Fruit fly (Drosophila melanogaster): ENCODE data around the gene rhea.

rhea gene

DNA sequence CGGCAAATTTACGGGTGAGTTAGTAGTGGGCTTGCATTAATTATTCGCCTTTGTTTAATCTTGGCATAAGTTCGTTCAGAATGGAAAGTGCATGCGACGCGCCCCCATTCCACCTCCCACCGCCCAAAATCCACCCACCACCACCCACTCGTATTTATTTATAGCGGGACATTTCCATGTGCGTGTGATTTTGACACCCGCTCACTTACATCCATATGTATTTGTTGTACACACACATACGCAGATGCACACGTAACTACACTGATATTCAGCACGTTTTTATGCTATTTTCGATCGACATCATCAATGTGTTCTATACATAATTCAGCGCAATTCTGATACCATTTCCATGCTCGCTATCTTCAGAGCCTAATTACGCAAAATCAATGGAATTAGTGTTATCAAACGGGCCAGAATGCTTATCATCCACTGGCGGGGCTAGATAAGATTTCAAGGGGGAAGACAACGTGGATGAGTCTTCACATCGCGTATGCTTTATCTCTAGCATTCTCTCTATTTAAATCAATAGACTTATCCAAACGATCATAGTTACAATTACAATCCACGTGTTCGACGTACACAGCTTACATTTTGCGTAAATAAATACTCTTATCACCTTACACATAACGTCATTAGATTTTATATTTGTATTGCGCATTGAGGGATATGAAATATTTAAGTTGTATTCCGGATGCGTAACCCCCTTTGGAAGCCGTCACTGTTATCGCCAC, 18.9 kb upstream of the rhea start (continued):
- TF ChIP-seq usp (GFP tag; optimal IDR thresholded peaks at IDR 0.05), result no peak
- TF ChIP-seq OdsH (GFP tag; optimal IDR thresholded peaks at IDR 0.05), result peak; percentile 63
- no peak for TF ChIP-seq Rel (GFP tag; optimal IDR thresholded peaks at IDR 0.05)
- TF ChIP-seq Rel (tag; optimal IDR thresholded peaks at IDR 0.05), result peak; percentile 72
- TF ChIP-seq CG32264 (GFP tag; optimal IDR thresholded peaks at IDR 0.05), result no peak
- no peak for TF ChIP-seq tai (GFP tag; optimal IDR thresholded peaks at IDR 0.05)
- TF ChIP-seq psq (GFP tag; optimal IDR thresholded peaks at IDR 0.05), result peak; percentile 13
- TF ChIP-seq CG9705 (GFP tag; optimal IDR thresholded peaks at IDR 0.05), result no peak
- TF ChIP-seq dmrt93B (GFP tag; optimal IDR thresholded peaks at IDR 0.05), result no peak

DNA sequence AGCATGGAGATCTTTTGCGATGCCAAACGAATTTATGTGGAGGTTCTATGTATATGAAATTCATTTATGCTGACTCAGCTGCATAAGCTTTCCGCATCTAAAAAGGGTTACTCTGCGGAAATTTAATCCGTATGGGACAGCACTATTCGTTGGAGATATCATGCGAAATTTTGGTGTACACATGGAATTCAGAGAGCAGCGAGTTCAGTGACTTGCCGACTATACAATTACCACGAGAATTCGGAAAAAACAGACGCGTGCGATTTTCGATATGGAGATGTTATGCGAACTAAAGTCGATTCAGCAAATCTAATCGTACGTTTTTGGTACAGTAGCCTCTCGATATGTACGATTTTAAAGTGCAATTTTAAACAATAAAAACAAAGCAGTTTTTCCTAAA, 17.0 kb upstream of the rhea start:
- TF ChIP-seq ey (GFP tag; optimal IDR thresholded peaks at IDR 0.05) (no peak), Rel (GFP tag; optimal IDR thresholded peaks at IDR 0.05) (no peak), Rel (tag; optimal IDR thresholded peaks at IDR 0.05) (no peak), br (GFP tag; optimal IDR thresholded peaks at IDR 0.05) (no peak)

DNA sequence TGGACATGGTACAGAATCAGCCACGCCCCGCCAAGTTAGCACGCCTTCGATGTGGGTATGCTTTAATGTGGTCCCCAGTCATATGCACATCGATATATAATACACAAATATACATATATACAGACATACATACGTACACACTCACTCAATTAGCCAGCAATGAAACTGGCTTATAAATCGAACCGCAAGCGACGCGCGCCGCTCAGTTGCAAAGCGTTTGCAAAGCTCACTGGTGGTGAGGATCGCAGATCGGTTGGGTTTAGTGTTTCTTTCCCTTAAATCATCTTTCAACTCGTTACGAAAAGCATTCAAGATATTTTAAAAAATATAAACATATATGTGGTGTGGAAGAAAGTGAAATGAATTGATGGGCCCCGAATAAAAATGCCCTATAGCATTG, 16.3 kb upstream of the rhea start:
- no peak for TF ChIP-seq foxo (GFP tag; optimal IDR thresholded peaks at IDR 0.05)
- peak; percentile 25 for TF ChIP-seq ey (GFP tag; optimal IDR thresholded peaks at IDR 0.05)
- TF ChIP-seq Abd-B (GFP tag; optimal IDR thresholded peaks at IDR 0.05), result no peak
- no peak for TF ChIP-seq br (GFP tag; optimal IDR thresholded peaks at IDR 0.05)
- peak; percentile 9 for TF ChIP-seq HLH106 (tag; optimal IDR thresholded peaks at IDR 0.05)
- TF ChIP-seq tai (GFP tag; optimal IDR thresholded peaks at IDR 0.05), result no peak
- no peak for TF ChIP-seq Dfd (GFP tag; optimal IDR thresholded peaks at IDR 0.05)
- no peak for TF ChIP-seq Dif (GFP tag; optimal IDR thresholded peaks at IDR 0.05; ENCODE audit: partially characterized antibody)
- TF ChIP-seq h (GFP tag; optimal IDR thresholded peaks at IDR 0.05), result peak; percentile 54
- TF ChIP-seq Rel (GFP tag; optimal IDR thresholded peaks at IDR 0.05), result no peak
- TF ChIP-seq Rel (tag; optimal IDR thresholded peaks at IDR 0.05), result peak; percentile 14
- no peak for TF ChIP-seq lola (GFP tag; optimal IDR thresholded peaks at IDR 0.05)
- peak; percentile 30 for TF ChIP-seq sage (GFP tag; optimal IDR thresholded peaks at IDR 0.05)
- no peak for TF ChIP-seq GATAd (GFP tag; optimal IDR thresholded peaks at IDR 0.05)
- no peak for TF ChIP-seq Vsx2 (GFP tag; optimal IDR thresholded peaks at IDR 0.05; ENCODE audit: partially characterized antibody)
- TF ChIP-seq fru (GFP tag; optimal IDR thresholded peaks at IDR 0.05), result no peak
- no peak for TF ChIP-seq Myc (optimal IDR thresholded peaks at IDR 0.05)
- no peak for TF ChIP-seq brk (GFP tag; optimal IDR thresholded peaks at IDR 0.05)
- TF ChIP-seq dmrt93B (GFP tag; optimal IDR thresholded peaks at IDR 0.05), result no peak
- TF ChIP-seq OdsH (GFP tag; optimal IDR thresholded peaks at IDR 0.05), result no peak
- no peak for TF ChIP-seq rgr (GFP tag; optimal IDR thresholded peaks at IDR 0.05)
- no peak for TF ChIP-seq Hr83 (GFP tag; optimal IDR thresholded peaks at IDR 0.05; ENCODE audit: poor library complexity, severe bottlenecking)
- no peak for TF ChIP-seq usp (GFP tag; optimal IDR thresholded peaks at IDR 0.05)

DNA sequence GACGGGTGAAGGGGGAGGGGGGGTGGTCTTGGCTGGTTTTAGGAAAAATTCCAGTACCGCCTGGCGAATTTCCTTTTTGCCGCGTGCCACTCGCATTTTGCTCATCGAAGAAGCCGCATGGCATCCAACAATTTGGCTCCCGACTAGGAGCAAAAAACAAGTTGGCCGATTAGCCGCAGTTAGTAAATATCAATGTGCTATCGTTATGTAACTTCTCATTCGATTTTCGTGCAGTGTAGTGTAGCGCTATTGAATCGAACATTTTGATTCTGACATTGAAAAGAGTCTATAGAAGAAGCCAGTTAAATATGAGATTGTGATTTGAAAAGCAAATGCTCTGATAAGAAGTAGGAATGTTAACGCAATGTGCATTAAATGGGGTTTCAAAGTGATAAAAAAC, 15.1 kb upstream of the rhea start:
- TF ChIP-seq OdsH (GFP tag; optimal IDR thresholded peaks at IDR 0.05), result no peak
- no peak for TF ChIP-seq usp (GFP tag; optimal IDR thresholded peaks at IDR 0.05)
- TF ChIP-seq CG9705 (GFP tag; optimal IDR thresholded peaks at IDR 0.05), result no peak
- no peak for TF ChIP-seq Abd-B (GFP tag; optimal IDR thresholded peaks at IDR 0.05)
- no peak for TF ChIP-seq h (GFP tag; optimal IDR thresholded peaks at IDR 0.05)
- no peak for TF ChIP-seq psq (GFP tag; optimal IDR thresholded peaks at IDR 0.05)
- no peak for TF ChIP-seq ey (GFP tag; optimal IDR thresholded peaks at IDR 0.05)
- TF ChIP-seq rgr (GFP tag; optimal IDR thresholded peaks at IDR 0.05), result no peak
- TF ChIP-seq sv (GFP tag; optimal IDR thresholded peaks at IDR 0.05), result no peak
- no peak for TF ChIP-seq jim (GFP tag; optimal IDR thresholded peaks at IDR 0.05)
- TF ChIP-seq tai (GFP tag; optimal IDR thresholded peaks at IDR 0.05), result no peak

DNA sequence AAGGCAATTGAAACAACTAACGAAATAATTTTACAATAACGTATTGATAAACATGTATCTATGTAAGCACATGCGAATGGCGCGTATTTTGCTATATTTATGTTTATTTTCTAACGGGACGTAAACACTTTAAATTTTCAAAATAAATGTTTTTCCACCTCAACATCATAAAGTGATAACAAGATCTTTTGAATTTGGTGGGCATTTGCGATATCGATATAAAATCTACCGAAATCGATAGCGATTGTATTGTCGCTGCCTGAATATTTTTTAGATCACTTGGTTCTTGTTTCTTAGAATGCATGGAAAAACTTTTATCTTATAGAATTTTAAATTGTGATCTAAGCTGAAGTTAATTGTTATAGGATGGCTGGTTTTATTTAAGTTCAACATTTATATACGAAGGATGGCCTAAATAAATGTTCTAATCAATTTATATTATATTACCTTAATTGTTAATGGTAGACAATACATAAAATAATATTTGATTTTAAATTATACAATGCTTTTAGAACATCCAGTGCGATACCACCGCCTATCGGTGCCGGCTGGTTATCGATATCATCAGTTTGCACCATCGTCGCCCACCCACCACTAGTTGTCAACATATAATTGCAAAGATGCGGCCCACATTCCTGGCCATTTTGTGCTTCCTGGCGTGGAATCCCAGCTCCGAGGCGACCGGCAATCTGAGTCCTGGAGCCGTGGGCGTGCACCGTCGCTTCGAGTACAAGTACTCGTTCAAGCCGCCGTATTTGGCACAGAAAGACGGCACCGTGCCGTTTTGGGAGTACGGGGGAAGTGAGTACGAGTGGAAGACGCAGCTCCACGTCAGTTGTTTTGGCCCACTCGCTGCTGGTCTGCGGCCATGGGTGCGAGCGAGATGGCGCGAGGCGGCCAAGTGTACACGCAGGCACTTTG, 10.2 kb upstream of the rhea start, which contains the start of gene ergic53:
Gene ergic53, plus strand, starts transcription at position 592 of the 921 bp plus-strand sequence.
- no peak for TF ChIP-seq Rel (GFP tag; optimal IDR thresholded peaks at IDR 0.05)
- TF ChIP-seq Rel (tag; optimal IDR thresholded peaks at IDR 0.05), result peak; percentile 32
- peak; percentile 71 for TF ChIP-seq GATAd (GFP tag; optimal IDR thresholded peaks at IDR 0.05)
- TF ChIP-seq lola (GFP tag; optimal IDR thresholded peaks at IDR 0.05), result no peak
- no peak for TF ChIP-seq brk (GFP tag; optimal IDR thresholded peaks at IDR 0.05)
- TF ChIP-seq HLH106 (tag; optimal IDR thresholded peaks at IDR 0.05), result no peak
- peak; percentile 34 for TF ChIP-seq Myc (optimal IDR thresholded peaks at IDR 0.05)
- TF ChIP-seq pan (optimal IDR thresholded peaks at IDR 0.05), result no peak
- TF ChIP-seq ey (GFP tag; optimal IDR thresholded peaks at IDR 0.05), result no peak
- no peak for TF ChIP-seq OdsH (GFP tag; optimal IDR thresholded peaks at IDR 0.05)
- TF ChIP-seq CG32264 (GFP tag; optimal IDR thresholded peaks at IDR 0.05), result no peak
- TF ChIP-seq Abd-B (GFP tag; optimal IDR thresholded peaks at IDR 0.05), result no peak
- TF ChIP-seq br (GFP tag; optimal IDR thresholded peaks at IDR 0.05), result no peak
- TF ChIP-seq tai (GFP tag; optimal IDR thresholded peaks at IDR 0.05), result no peak
- no peak for TF ChIP-seq dmrt93B (GFP tag; optimal IDR thresholded peaks at IDR 0.05)
- TF ChIP-seq rgr (GFP tag; optimal IDR thresholded peaks at IDR 0.05), result no peak
- TF ChIP-seq foxo (GFP tag; optimal IDR thresholded peaks at IDR 0.05), result no peak
